Fruit fly (Drosophila melanogaster): Measurements from ENCODE around the gene CG9452.

The CG9452 gene

DNA sequence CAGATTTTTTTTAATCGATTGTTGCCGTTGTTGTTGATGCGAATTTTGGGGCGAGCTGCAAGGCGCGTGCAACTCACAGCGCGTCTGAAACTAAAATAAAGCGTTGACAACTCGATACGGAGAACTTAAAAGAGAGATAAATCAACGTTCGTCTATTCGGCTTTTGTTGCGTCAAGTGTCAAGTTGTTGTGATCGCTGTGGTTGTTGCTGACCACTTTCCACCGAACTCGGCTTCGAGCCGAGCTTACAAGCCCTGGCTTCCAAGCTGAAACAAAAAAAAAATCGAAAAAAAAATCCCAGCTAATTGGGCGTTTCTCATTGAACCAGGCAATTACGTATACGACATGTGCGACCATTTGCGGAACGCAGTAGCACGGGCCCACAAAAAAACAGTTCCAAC is at the start of gene CG9452:
TSS of gene CG9452 (minus strand) at position 101 of the 400 bp plus-strand sequence.
- no peak for TF ChIP-seq noc (tag; optimal IDR thresholded peaks at IDR 0.05)

DNA sequence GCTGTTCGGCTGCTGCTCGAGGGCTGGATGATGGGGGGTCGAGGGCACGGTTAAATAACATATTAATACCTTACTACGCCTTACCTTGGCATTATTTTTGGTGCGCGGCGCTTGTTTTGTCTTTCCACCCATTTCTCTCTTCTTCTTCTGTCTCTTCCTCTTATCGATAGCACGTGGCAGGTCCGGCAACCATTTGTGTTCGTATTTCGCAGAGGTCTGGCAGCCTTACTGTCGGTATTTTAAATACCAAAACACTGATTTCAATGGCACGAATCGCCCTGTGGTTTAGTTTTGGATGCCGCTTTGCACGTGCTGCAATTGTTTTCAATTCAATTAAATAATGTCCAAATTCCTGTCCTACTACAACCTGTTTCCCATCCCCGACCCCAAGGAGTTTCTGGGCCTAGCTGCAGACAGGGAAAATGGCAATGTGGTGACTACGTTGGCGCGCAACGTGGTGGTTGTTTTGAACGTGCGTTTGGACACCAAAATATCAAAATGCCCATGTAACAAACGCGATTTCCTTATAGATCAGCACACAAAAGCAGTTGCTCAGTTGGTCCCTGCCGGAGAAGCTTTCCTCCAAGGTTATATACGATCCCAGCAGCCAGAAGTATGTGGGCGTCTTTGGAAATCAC is 48.6 kb upstream of the CG9452 start, which contains the start of the genes Ltn1 and CG9300:
TSS of gene Ltn1 (minus strand) at position 155 of the 638 bp plus-strand sequence.
TSS of gene CG9300 (plus strand) at position 285 of the 638 bp plus-strand sequence.
- no peak for TF ChIP-seq noc (tag; optimal IDR thresholded peaks at IDR 0.05)

DNA sequence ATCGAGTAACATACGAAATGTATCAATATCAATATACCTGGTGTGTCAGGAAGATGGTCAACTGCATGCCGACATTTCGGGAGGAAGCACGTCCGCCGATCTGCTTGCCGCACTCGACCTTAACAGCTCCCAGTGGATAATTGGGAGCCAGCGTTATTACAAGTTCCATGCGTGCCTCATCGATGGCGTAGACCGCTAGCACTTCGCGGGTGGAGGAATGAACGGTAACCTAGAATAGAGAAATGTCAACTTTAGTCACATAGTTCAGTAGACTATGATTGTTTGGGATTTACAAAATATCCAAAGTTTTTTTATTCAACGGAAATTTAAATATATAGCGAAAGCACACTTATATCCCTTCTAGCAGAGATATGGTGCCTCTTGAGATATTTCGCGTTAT is 41.1 kb upstream of the CG9452 start, which contains the start of the genes CG46435 and Rcd7:
TSS of gene CG46435 (plus strand) at position 301 of the 400 bp plus-strand sequence.
TSS of gene Rcd7 (plus strand) at position 301 of the 400 bp plus-strand sequence.
- no peak for TF ChIP-seq noc (tag; optimal IDR thresholded peaks at IDR 0.05)

DNA sequence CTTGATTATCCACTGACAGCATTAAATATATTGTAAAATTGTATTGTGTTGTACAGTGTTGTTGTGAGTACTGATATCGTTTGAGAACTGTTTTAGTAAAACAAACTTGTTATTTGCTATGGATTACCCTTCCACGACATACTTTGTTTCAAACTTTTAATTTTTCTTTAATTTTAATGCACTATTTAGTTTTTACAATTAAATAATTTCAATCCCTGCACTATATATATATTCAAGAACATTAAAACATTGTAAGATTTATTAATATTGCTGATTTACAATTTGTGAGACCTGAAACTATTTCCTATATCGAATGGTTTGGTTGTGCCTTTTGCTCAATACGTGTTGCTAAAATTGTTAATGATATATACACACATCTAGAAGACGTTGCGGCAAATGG is 40.4 kb upstream of the CG9452 start, which contains the start of the genes CG46434 and Dred:
TSS of gene CG46434 (minus strand) at position 101 of the 400 bp plus-strand sequence.
TSS of gene Dred (minus strand) at position 101 of the 400 bp plus-strand sequence.
- no peak for TF ChIP-seq noc (tag; optimal IDR thresholded peaks at IDR 0.05)

DNA sequence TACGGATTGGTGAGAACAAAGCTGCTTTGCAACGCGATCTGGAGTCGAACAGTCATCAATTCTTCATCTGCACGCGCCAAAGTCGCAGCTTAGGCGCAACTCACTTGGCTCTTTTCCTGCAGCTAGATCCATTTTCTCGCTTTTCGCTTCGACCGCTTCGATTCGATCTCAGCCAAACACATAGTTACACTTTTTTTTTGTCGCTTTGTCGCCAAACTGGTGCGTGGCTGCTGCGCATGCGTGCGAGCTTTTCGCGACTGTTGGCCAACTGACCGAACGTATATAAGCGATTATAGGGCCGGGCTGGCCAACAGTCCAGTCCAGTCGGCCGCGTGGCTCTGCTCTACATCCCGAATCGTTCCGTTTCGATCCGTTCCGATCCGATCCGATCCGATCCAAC is 28.8 kb upstream of the CG9452 start, which contains the start of gene Cpr76Bd:
TSS of gene Cpr76Bd (plus strand) at position 301 of the 400 bp plus-strand sequence.
- TF ChIP-seq noc (tag; optimal IDR thresholded peaks at IDR 0.05): no peak

DNA sequence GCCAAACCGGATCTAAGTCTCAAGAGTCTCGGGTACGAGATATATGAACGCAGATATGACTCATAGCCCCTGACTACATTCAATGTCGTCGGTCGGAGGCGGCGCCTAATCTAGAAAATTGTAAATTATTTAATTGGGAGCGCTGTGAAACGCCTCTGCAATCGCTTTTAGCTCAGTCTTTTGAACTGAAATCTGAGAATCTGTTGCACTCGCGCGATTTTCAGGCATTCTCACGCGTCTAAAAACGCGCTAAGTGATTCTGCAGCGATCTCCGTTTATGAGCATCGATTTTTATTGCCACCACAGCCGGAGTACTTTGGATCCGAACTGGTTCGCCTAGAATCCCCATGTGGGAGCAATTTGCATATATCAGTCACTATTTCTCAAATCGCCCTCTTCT is 24.9 kb upstream of the CG9452 start:
- TF ChIP-seq noc (tag; optimal IDR thresholded peaks at IDR 0.05): no peak

DNA sequence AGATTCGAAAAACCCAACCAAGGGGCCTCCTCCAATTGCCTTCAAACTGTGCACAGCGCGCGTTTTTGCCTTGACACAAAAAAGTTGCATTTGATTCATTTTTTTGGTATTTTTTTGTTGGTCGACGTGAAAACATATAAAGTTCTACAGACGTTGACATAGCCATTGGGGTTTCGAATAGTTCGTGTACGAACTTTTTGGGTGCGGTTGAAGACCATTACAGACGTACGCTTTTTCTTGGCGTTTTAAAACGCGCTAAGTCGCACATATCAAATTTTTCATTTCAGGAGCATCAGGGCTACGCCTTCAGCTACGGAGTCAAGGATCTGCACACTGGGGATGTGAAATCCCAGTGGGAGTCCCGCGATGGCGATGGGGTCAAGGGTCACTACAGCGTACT is 22.1 kb upstream of the CG9452 start:
- no peak for TF ChIP-seq noc (tag; optimal IDR thresholded peaks at IDR 0.05)

DNA sequence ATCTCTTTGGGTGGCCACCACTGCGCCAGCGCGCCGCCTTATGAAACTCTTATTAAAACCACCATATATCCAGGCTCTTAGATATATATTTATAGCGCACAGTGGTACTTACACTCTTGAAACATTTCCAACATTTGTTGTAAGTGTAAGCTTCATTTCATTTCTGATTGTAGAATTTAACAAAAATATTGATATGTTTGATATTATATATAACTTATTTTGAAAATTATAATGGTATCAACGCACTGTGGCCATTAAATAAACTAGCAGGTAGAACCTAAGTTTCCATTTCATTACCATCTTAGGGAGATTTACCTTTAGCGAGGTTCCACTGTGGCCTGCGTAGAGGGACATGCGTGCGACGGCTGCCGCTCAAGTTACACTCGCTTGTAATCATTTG is 21.0 kb upstream of the CG9452 start:
- TF ChIP-seq noc (tag; optimal IDR thresholded peaks at IDR 0.05): no peak

DNA sequence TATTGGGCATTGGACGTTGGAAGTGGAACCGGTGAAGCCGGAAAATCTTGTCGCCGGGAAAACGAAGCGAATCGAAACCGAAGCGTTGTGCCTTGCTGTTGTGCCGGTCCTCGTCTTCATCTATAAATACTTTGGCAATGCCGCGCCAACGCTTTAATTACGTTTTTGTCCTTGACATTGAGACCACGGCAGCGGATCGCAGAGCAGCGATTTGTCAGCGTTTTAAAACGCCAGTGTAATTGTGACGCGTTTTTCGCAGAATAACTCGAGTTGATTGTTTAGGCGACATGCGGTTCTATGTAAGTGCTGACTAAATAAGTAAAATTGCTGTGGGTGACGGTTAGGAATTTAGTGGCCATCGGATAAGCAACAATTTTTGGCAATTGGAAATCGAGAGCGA is 17.4 kb upstream of the CG9452 start:
- no peak for TF ChIP-seq noc (tag; optimal IDR thresholded peaks at IDR 0.05)

DNA sequence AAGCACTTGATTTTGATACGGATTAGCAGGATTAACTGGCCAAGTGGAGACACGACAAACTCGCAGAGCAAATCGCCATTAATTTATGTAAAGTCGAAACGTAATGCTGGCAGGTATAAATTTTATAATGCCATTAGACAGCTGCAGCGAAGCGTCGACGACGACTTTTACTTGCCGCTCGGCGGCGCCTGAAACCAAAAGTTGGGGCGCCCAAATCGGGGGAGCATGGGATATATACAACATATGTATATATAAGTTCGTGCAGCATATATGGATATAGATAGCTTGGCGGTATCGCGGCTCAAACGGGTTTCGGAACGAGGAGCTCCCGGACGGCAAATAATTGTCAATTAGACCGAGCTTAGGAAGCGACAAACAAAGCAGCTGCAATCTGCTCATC is 17.0 kb upstream of the CG9452 start, which contains the start of gene Cpr76Bc:
TSS of gene Cpr76Bc (plus strand) at position 301 of the 400 bp plus-strand sequence.
- no peak for TF ChIP-seq noc (tag; optimal IDR thresholded peaks at IDR 0.05)

DNA sequence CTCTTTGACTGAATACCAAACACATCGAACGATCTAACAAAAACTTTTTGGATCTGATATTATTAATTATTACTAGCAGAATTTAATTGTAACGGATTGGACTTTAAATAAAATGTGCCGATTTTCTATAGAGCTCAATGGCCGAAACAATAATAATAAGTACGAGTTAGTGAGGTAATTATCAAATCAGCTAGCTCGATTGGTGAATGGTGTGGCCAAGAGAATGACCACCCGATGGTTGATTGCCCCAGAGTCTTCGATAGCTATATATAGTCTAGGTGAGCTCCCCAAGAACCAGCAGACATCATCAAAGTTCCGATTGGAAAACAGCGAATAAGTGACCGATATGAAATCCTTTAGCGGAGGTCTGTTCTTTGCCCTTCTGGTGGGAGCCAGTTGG is 15.7 kb upstream of the CG9452 start, which contains the start of gene Cpr76Bb:
TSS of gene Cpr76Bb (plus strand) at position 301 of the 400 bp plus-strand sequence.
- no peak for TF ChIP-seq noc (tag; optimal IDR thresholded peaks at IDR 0.05)

DNA sequence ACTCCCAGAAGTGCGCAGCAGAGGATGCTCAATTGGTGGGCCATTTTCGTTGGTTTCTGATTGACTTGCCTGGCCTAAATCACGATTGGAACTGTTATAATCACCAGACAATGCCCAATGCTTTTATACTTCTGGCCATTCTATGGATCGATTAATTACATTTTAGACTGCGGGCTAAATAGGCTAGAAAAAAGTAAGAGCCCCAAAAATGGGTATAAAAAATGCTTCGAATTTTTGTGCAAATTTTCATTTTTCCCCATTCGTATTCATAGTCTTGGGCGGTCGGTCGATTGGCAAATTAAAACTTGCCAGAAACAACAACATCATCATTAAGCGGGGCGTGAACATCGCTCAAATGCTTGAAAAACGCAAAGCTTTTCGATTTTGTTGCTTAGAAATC is 14.6 kb upstream of the CG9452 start, which contains the start of gene Cpr76Ba:
TSS of gene Cpr76Ba (minus strand) at position 101 of the 400 bp plus-strand sequence.
- no peak for TF ChIP-seq noc (tag; optimal IDR thresholded peaks at IDR 0.05)

DNA sequence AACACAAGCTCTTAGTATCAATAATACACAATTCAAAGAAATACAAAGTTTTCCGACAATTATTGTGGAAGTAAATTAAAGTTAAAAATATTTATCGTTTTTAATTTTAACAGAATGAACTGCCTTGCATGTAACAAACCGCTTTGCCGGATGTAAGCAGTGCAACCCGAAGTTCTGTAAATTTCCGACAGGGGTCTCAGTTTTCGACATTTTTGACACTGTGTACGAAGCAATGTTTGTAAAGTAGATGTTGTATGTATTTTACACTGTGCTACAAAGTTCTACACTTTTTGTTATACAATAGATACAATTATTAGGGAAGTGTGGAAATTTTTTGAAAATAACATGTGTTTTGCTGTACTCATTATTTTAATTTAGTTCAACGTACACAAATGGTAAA is 12.9 kb upstream of the CG9452 start:
- TF ChIP-seq noc (tag; optimal IDR thresholded peaks at IDR 0.05): no peak

DNA sequence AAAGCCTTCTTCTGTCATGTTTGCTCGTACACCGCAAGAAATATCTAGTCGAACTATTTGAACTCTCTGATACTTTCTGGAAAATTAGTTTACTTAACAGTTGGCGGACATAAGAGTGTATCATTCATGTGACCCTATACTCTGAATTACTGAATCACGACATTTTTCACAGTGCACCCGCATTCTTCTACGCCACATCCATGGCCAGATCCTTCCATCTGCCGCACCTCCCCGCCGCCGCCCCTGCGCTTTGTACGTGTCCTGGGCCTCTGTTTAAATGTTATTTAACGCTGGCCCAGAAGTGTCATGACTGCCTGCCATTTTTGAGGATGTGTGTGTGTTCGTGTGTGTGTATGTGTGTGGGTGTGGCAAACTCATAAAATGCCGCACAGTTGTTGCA is 9.0 kb upstream of the CG9452 start:
- TF ChIP-seq noc (tag; optimal IDR thresholded peaks at IDR 0.05): no peak

DNA sequence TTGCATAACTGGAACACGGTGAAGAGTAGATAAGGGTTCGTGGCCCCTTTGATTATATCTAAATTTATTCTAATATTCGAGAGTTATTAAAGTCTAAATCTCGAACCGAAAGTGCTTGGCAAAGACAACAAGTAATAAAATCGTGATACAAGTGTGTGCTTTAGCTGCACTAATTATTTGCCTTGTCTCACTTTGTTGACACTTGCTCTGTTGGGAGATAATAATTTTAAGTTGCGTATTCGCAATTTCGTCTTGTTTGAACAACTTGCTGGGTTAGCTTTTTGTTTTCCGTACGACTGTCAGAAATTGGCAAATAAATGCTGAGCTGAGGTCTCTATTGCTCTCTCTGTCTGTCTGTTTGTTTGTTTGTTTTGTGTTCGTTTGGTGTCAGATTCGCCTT is 1.0 kb upstream of the CG9452 start:
- TF ChIP-seq noc (tag; optimal IDR thresholded peaks at IDR 0.05): peak; percentile 71

DNA sequence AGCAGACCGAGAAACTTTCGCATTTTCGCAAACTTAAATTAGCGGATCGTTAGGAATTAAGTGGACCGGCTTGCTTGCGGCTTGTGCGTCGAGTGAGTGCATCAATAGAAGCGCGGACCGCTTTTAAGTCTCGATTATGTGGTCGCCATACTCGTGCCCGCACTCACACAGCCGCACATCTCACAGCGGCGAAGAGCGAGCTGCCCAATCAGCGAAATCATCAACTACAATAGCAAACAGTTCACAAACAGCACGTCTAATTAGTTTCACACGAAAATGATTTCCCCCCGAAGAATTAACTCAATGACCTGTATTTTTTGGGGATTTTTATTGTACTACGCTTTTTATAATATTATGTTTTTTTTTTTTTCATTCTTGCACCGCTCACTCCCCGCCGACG is 3.0 kb downstream of the CG9452 start, which contains the start of gene CG9451:
TSS of gene CG9451 (minus strand) at position 101 of the 400 bp plus-strand sequence.
- peak; percentile 20 for TF ChIP-seq noc (tag; optimal IDR thresholded peaks at IDR 0.05)

DNA sequence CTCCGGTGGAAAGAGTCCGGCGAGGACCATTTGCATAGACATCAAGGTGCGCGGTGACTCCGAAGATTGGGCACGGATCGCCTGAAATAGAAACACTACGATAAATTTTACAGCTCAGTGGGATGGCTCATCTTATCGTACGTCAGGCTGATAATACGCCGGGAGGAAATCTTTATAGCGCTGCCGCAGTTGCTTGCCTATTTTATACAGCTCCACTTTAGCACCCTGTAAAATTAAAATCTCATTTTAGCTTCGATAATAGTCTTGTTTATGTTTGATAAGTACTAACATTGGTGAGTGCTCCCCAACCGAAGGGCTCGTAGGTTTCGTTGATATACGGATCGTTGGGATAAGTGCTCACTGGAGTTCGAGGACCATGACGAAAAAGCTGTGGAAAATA is 4.3 kb downstream of the CG9452 start:
- TF ChIP-seq noc (tag; optimal IDR thresholded peaks at IDR 0.05): no peak
